Worm (Caenorhabditis elegans): ENCODE data around the gene ilkp-1.

The ilkp-1 gene

DNA sequence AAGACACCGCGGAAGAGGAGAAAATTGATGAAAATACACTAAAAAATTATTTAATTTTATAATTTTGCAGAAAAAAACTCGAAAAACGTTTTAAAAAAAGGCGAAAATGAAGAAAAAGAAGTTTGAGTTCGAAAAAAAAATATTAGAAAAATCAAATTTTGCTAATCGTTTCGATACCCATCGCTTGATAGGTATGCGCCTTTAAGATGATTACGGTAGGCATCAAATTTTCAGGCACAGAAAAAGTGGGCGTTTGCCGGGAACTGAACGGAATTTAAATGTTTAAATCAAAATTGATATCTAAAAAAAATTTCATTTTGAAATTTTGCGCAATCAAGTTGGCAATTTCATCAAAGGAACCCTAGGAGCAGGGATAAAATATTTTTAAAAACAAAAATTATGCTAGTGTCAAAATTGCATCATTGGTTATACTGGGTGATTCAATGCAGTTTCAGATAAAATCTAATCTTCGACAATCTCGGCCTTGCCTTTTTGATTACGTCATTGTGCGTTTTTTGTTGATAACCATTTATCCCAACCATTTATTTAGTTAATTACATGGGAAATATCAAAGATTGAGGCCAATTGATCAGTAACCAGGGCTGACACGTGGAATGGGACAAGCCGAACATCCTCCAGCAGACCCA is 6.4 kb upstream of the ilkp-1 start:
- TF ChIP-seq mbf-1 (tag; optimal IDR thresholded peaks at IDR 0.05) (no peak), nhr-11 (tag; optimal IDR thresholded peaks at IDR 0.05) (no peak), lsy-2 (tag; optimal IDR thresholded peaks at IDR 0.05) (no peak), F13H6.1 (tag; optimal IDR thresholded peaks at IDR 0.05) (no peak), ama-1 (optimal IDR thresholded peaks at IDR 0.05) (no peak), ztf-4 (tag; optimal IDR thresholded peaks at IDR 0.05) (no peak), mab-5 (tag; optimal IDR thresholded peaks at IDR 0.05) (no peak), zag-1 (tag; optimal IDR thresholded peaks at IDR 0.05) (no peak), nhr-21 (tag; optimal IDR thresholded peaks at IDR 0.05) (no peak), nhr-129 (tag; optimal IDR thresholded peaks at IDR 0.05) (peak; percentile 48), sma-9 (GFP tag; optimal IDR thresholded peaks at IDR 0.05) (peak; percentile 34), sma-9 (tag; optimal IDR thresholded peaks at IDR 0.05) (no peak), Y55F3AM.14 (GFP tag; optimal IDR thresholded peaks at IDR 0.05) (no peak), snpc-4 (tag; optimal IDR thresholded peaks at IDR 0.05) (no peak), blmp-1 (tag; optimal IDR thresholded peaks at IDR 0.05; ENCODE audit: insufficient read depth) (no peak), ceh-16 (tag; optimal IDR thresholded peaks at IDR 0.05) (peak; percentile 33), unc-39 (tag; optimal IDR thresholded peaks at IDR 0.05) (no peak), nhr-23 (tag; optimal IDR thresholded peaks at IDR 0.05) (no peak)

DNA sequence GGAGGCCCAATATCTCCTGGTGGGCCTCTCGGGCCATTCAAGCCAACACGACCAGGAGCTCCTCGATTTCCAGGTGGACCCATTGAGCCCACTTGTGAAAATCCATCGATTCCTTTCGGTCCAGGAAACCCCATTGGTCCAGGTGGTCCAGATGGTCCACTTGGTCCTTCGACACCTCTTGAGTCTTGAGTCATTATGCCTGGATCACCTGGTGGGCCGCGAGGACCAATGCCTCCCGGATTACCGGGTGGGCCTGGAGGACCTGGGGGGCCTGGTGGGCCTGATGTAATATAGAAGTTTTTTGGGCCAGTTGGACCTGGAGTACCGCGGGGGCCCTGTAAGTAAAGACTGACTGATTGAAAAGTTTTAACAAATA is 5.9 kb upstream of the ilkp-1 start:
- no peak for TF ChIP-seq mab-5 (tag; optimal IDR thresholded peaks at IDR 0.05)

DNA sequence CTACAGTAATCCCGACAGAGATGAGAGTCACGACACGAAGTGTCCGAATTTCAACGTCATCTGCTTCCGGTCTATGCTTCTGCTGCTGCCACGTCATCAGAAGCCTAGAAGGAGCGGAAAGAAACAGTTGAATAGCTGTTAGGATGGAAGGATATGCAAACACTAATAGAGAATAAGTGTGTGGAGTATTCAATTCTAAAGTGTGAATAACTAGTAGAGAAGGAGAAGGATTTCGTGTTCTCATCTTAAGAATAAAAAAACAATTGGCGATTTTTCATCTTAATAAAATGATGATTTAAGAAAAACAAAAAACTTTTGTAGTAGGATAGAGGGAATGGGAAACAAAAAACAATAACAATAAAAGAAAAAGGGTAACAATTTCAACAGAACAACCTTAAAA is 4.2 kb upstream of the ilkp-1 start, which contains the start of gene col-83:
col-83 (minus strand) TSS at position 101 of the 400 bp plus-strand sequence.
- no peak for TF ChIP-seq nhr-129 (tag; optimal IDR thresholded peaks at IDR 0.05)
- TF ChIP-seq sma-9 (GFP tag; optimal IDR thresholded peaks at IDR 0.05): no peak
- no peak for TF ChIP-seq sma-9 (tag; optimal IDR thresholded peaks at IDR 0.05)
- no peak for TF ChIP-seq ztf-4 (tag; optimal IDR thresholded peaks at IDR 0.05)
- no peak for TF ChIP-seq crh-2 (tag; optimal IDR thresholded peaks at IDR 0.05)
- no peak for TF ChIP-seq nhr-23 (tag; optimal IDR thresholded peaks at IDR 0.05)
- TF ChIP-seq mbf-1 (tag; optimal IDR thresholded peaks at IDR 0.05): no peak
- no peak for TF ChIP-seq fos-1 (tag; optimal IDR thresholded peaks at IDR 0.05)
- no peak for TF ChIP-seq lin-13 (GFP tag; optimal IDR thresholded peaks at IDR 0.05)
- TF ChIP-seq ztf-11 (tag; optimal IDR thresholded peaks at IDR 0.05): no peak
- no peak for TF ChIP-seq nhr-10 (tag; optimal IDR thresholded peaks at IDR 0.05)
- TF ChIP-seq F13H6.1 (tag; optimal IDR thresholded peaks at IDR 0.05): no peak
- no peak for TF ChIP-seq mdl-1 (tag; optimal IDR thresholded peaks at IDR 0.05)
- TF ChIP-seq snpc-4 (tag; optimal IDR thresholded peaks at IDR 0.05): no peak
- TF ChIP-seq nhr-11 (tag; optimal IDR thresholded peaks at IDR 0.05): no peak
- TF ChIP-seq Y55F3AM.14 (GFP tag; optimal IDR thresholded peaks at IDR 0.05): no peak
- no peak for TF ChIP-seq lsy-2 (tag; optimal IDR thresholded peaks at IDR 0.05)
- no peak for TF ChIP-seq C34F6.9 (tag; optimal IDR thresholded peaks at IDR 0.05)
- no peak for TF ChIP-seq sma-3 (GFP tag; optimal IDR thresholded peaks at IDR 0.05)

DNA sequence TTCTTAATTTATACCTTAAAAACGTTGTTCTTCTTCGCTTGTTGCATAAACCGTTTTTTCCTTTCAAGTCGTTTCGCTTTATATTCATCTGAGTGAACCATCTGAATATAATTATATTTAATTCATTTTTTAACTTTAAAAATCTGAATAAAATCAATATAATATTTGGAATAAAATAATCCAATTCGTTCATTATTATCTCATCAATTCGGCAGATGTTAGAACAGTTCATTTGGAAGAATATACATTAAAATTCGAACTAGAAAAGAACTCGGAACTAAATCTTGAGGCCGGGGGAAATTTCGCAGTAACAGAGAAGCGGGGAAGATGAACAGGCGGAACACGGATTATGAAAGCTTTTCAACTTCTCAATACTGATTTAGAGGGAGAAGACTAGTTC is 1.1 kb upstream of the ilkp-1 start, which contains the start of gene F33A8.4:
F33A8.4 (minus strand) TSS at position 101 of the 400 bp plus-strand sequence.
- TF ChIP-seq nhr-11 (tag; optimal IDR thresholded peaks at IDR 0.05): no peak
- no peak for TF ChIP-seq nhr-25 (tag; optimal IDR thresholded peaks at IDR 0.05)
- TF ChIP-seq lin-11 (tag; optimal IDR thresholded peaks at IDR 0.05): no peak
- TF ChIP-seq sma-3 (GFP tag; optimal IDR thresholded peaks at IDR 0.05): no peak
- no peak for TF ChIP-seq nhr-21 (tag; optimal IDR thresholded peaks at IDR 0.05)
- no peak for TF ChIP-seq mbf-1 (tag; optimal IDR thresholded peaks at IDR 0.05)
- no peak for TF ChIP-seq mdl-1 (tag; optimal IDR thresholded peaks at IDR 0.05)
- no peak for TF ChIP-seq Y55F3AM.14 (GFP tag; optimal IDR thresholded peaks at IDR 0.05)
- TF ChIP-seq ceh-16 (tag; optimal IDR thresholded peaks at IDR 0.05): no peak
- no peak for TF ChIP-seq blmp-1 (tag; optimal IDR thresholded peaks at IDR 0.05; ENCODE audit: insufficient read depth)
- TF ChIP-seq unc-62 (GFP tag; optimal IDR thresholded peaks at IDR 0.05): no peak
- TF ChIP-seq unc-55 (GFP tag; optimal IDR thresholded peaks at IDR 0.05): no peak
- no peak for TF ChIP-seq unc-39 (tag; optimal IDR thresholded peaks at IDR 0.05)
- TF ChIP-seq dmd-4 (tag; optimal IDR thresholded peaks at IDR 0.05): no peak

DNA sequence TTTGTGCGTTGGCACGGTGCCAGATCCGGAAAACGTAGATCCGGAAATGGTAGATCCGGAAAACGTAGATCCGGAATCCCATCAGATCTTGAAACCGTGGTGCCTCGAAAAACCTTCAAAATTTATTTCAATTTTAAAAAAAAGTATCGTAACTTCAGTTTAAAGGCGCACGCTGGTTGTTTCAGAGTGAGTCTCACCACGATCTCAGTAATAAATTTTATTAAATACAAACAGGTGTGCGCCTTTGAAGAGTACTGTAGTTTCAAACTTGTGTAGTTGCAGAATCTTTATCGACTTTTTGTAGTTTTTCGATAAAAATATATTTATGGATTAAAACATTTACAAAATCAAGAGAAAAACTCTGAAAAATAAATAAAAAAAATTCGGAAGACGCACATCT is 623 bp downstream of the ilkp-1 start:
- TF ChIP-seq C34F6.9 (tag; optimal IDR thresholded peaks at IDR 0.05) (no peak), peb-1 (tag; optimal IDR thresholded peaks at IDR 0.05) (no peak)
